Worm (Caenorhabditis elegans) whole organism, young adult: ENCODE data around the gene F07B10.4.

Experiments
- B0336.3 ChIP-seq: fragments of 200-800 bp; sonication (Bioruptor generic); IDR thresholded peaks from 2 replicates; pipeline ENCODE4 v1.3.6; 2022; ENCODE audit warnings: missing genetic modification characterization, missing compliant biosample characterization
- C06A6.2 ChIP-seq: fragments of 200-800 bp; sonication (Bioruptor generic); conservative IDR thresholded peaks from 2 replicates; pipeline ENCODE4 v1.3.6; 2022; ENCODE audit warnings: missing genetic modification characterization, missing compliant biosample characterization
- F37B4.10 ChIP-seq: fragments of 200-800 bp; sonication (Bioruptor generic); IDR thresholded peaks from 2 replicates; pipeline ENCODE4 v1.3.6; 2022; ENCODE audit warnings: missing genetic modification characterization, missing compliant biosample characterization
- akir-1 ChIP-seq: fragments of 200-800 bp; sonication (Bioruptor generic); optimal IDR thresholded peaks from 2 replicates; lab custom pipeline; 2018; ENCODE audit warnings: mild to moderate bottlenecking, missing genetic modification characterization, moderate library complexity, missing compliant biosample characterization
- ama-1 ChIP-seq, 3 experiments: fragments of 150-350 bp in 1 of 3; sonication (generic microtip) in 2 of 3; optimal IDR thresholded peaks; 2 replicates each; lab custom pipeline; 2014 to 2018; ENCODE audit warnings: missing biosample characterization in 2 of 3, missing genetic modification characterization in 2 of 3, missing genetic modification reagents in 2 of 3
- ets-4 ChIP-seq: fragments of 200-800 bp; sonication (Bioruptor generic); optimal IDR thresholded peaks from 2 replicates; lab custom pipeline; 2018; ENCODE audit warnings: mild to moderate bottlenecking, missing genetic modification characterization, missing compliant biosample characterization
- lin-26 ChIP-seq: fragments of 200-800 bp; sonication (Bioruptor generic); IDR thresholded peaks from 2 replicates; pipeline ENCODE4 v1.3.6; 2022; ENCODE audit warnings: missing genetic modification reagents, missing genetic modification characterization, missing compliant biosample characterization
- mel-28 ChIP-seq: sonication (generic microtip); optimal IDR thresholded peaks from 2 replicates; lab custom pipeline; 2016; ENCODE audit warnings: borderline replicate concordance, mild to moderate bottlenecking, missing genetic modification characterization, missing compliant biosample characterization
- pha-4 ChIP-seq: fragments of 150-350 bp; sonication (generic microtip); optimal IDR thresholded peaks from 2 replicates; lab custom pipeline; 2014; ENCODE audit warnings: missing biosample characterization, missing genetic modification reagents, missing genetic modification characterization
- rpc-1 ChIP-seq, 2 experiments: fragments of 150-350 bp in 1 of 2; sonication (generic microtip) in 1 of 2; optimal IDR thresholded peaks; 2 replicates each; lab custom pipeline; 2014 to 2018; ENCODE audit warnings: missing biosample characterization in 1 of 2, missing genetic modification characterization in 1 of 2, missing genetic modification reagents in 1 of 2, missing genotype in 1 of 2
- tbx-9 ChIP-seq: sonication (generic microtip); optimal IDR thresholded peaks from 2 replicates; lab custom pipeline; 2016; ENCODE audit warnings: borderline replicate concordance, missing genetic modification characterization, inconsistent platforms, missing compliant biosample characterization
- unc-62 ChIP-seq: fragments of 150-350 bp; optimal IDR thresholded peaks from 2 replicates; lab custom pipeline; 2014; ENCODE audit warnings: missing biosample characterization, missing genetic modification reagents, missing genetic modification characterization
- zim-3 ChIP-seq: sonication (generic microtip); optimal IDR thresholded peaks from 2 replicates; lab custom pipeline; 2017; ENCODE audit warnings: mild to moderate bottlenecking, missing genetic modification characterization, moderate library complexity, missing compliant biosample characterization

DNA sequence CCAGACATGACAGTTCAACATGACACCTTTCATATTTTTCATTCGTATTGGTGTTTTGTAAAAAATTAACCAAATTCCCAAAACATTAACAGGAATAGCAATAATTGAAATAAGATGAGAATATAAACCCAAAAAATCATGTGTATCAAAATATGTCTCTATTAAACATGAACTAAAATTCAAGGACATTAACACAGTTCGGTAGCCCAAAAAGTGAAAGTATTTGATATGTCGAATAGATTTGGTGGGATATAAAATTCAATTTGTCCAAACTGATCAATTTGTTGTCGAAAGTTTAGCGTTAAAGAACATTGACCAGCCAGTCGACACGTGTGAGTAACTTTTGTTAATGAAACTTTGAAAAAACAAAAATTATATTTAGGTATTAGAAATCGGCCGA lies 39.8 kb upstream of the F07B10.4 start, which contains the start of gene srh-46:
- TF ChIP-seq zim-3: no peak
- no peak for TF ChIP-seq ama-1 (optimal IDR thresholded peaks at IDR 0.05; lab: Kevin White, UChicago)
- TF ChIP-seq ama-1 (GFP tag; optimal IDR thresholded peaks at IDR 0.05; lab: Kevin White, UChicago): no peak
- TF ChIP-seq tbx-9: no peak
- TF ChIP-seq ets-4 (GFP tag; lab: Kevin White, UChicago): no peak
- TF ChIP-seq akir-1 (GFP tag; lab: Kevin White, UChicago): no peak
- no peak for TF ChIP-seq unc-62
- no peak for TF ChIP-seq pha-4 (tag; lab: Kevin White, UChicago)
- no peak for TF ChIP-seq mel-28
- TF ChIP-seq lin-26 (GFP tag; lab: Robert Waterston, UW): no peak
- TF ChIP-seq F37B4.10 (GFP tag; lab: Robert Waterston, UW): no peak
- no peak for TF ChIP-seq B0336.3 (GFP tag; lab: Robert Waterston, UW)
- no peak for TF ChIP-seq C06A6.2 (GFP tag; lab: Robert Waterston, UW)
- no peak for TF ChIP-seq rpc-1 (optimal IDR thresholded peaks at IDR 0.05; lab: Kevin White, UChicago)
- no peak for TF ChIP-seq rpc-1 (tag; optimal IDR thresholded peaks at IDR 0.05; lab: Kevin White, UChicago)
